Fruit fly (Drosophila melanogaster) whole organism, prepupa: ENCODE results near the gene CG34238.

ENCODE experiments used
- Blimp-1 ChIP-seq: fragments of 200-800 bp; sonication (Bioruptor generic); optimal IDR thresholded peaks from 3 replicates; lab custom pipeline; 2017; ENCODE audit warnings: missing biosample characterization, missing genetic modification characterization, mild to moderate bottlenecking, moderate library complexity, missing genetic modification reagents
- CG10631 ChIP-seq: fragments of 200-800 bp; sonication (Bioruptor generic); optimal IDR thresholded peaks from 2 replicates; lab custom pipeline; 2016; ENCODE audit warnings: missing biosample characterization, missing genetic modification characterization
- CG10669 ChIP-seq: fragments of 200-800 bp; sonication (Bioruptor generic); optimal IDR thresholded peaks from 3 replicates; lab custom pipeline; 2018; ENCODE audit warnings: missing biosample characterization, mild to moderate bottlenecking, missing genetic modification characterization, moderate library complexity
- CG11762 ChIP-seq: fragments of 200-800 bp; sonication (Bioruptor generic); optimal IDR thresholded peaks from 3 replicates; lab custom pipeline; 2016; ENCODE audit warnings: missing biosample characterization, missing genetic modification characterization; ENCODE audit not compliant: insufficient read depth
- CG15336 ChIP-seq: fragments of 200-800 bp; sonication (Bioruptor generic); IDR thresholded peaks from 2 replicates; pipeline ENCODE4 v1.3.6; 2022; ENCODE audit warnings: missing biosample characterization, missing genetic modification characterization
- CG1621 ChIP-seq: fragments of 200-800 bp; sonication (Bioruptor generic); optimal IDR thresholded peaks from 3 replicates; lab custom pipeline; 2018; ENCODE audit warnings: missing biosample characterization, mild to moderate bottlenecking, missing genetic modification characterization
- CG3032 ChIP-seq: fragments of 200-800 bp; optimal IDR thresholded peaks from 2 replicates; lab custom pipeline; 2019; ENCODE audit warnings: missing biosample characterization, mild to moderate bottlenecking, missing genetic modification characterization, moderate library complexity
- CG31627 ChIP-seq: fragments of 200-800 bp; sonication (Bioruptor generic); optimal IDR thresholded peaks from 3 replicates; lab custom pipeline; 2016; ENCODE audit warnings: missing biosample characterization, missing genetic modification characterization
- CG32006 ChIP-seq: fragments of 200-800 bp; sonication (Bioruptor generic); optimal IDR thresholded peaks from 3 replicates; lab custom pipeline; 2017; ENCODE audit warnings: missing biosample characterization, mild to moderate bottlenecking, missing genetic modification characterization
- CG34406 ChIP-seq: fragments of 200-800 bp; sonication (Bioruptor generic); optimal IDR thresholded peaks from 3 replicates; lab custom pipeline; 2016; ENCODE audit warnings: missing biosample characterization, missing genetic modification characterization
- CG3919 ChIP-seq: fragments of 200-800 bp; sonication (Bioruptor generic); optimal IDR thresholded peaks from 3 replicates; lab custom pipeline; 2016; ENCODE audit warnings: missing biosample characterization, missing genetic modification characterization
- CG6163 ChIP-seq: fragments of 200-800 bp; sonication (Bioruptor generic); IDR thresholded peaks from 3 replicates; pipeline ENCODE4 v1.3.6; 2022; ENCODE audit warnings: missing biosample characterization, missing genetic modification characterization
- CG6276 ChIP-seq: fragments of 200-800 bp; sonication (Bioruptor generic); optimal IDR thresholded peaks from 2 replicates; lab custom pipeline; 2017; ENCODE audit warnings: missing biosample characterization, mild to moderate bottlenecking, missing genetic modification characterization
- CG6792 ChIP-seq: fragments of 200-800 bp; sonication (Bioruptor generic); optimal IDR thresholded peaks from 3 replicates; lab custom pipeline; 2016; ENCODE audit warnings: missing biosample characterization, missing genetic modification characterization
- CG6808 ChIP-seq: fragments of 200-800 bp; sonication (Bioruptor generic); optimal IDR thresholded peaks from 3 replicates; lab custom pipeline; 2017; ENCODE audit warnings: missing biosample characterization, missing genetic modification characterization, mild to moderate bottlenecking, moderate library complexity, missing genetic modification reagents
- CG6854 ChIP-seq: fragments of 200-800 bp; sonication (Bioruptor generic); optimal IDR thresholded peaks from 2 replicates; lab custom pipeline; 2017; ENCODE audit warnings: missing biosample characterization, mild to moderate bottlenecking, missing genetic modification characterization
- CG7368 ChIP-seq: fragments of 200-800 bp; sonication (Bioruptor generic); optimal IDR thresholded peaks from 3 replicates; lab custom pipeline; 2016; ENCODE audit warnings: missing biosample characterization, missing genetic modification characterization
- CG8119 ChIP-seq: fragments of 200-800 bp; sonication (Bioruptor generic); IDR thresholded peaks from 3 replicates; pipeline ENCODE4 v1.3.6; 2022; ENCODE audit warnings: missing biosample characterization, missing genetic modification characterization
- CG8319 ChIP-seq: fragments of 200-800 bp; sonication (Bioruptor generic); optimal IDR thresholded peaks from 3 replicates; lab custom pipeline; 2016; ENCODE audit warnings: missing biosample characterization, missing genetic modification characterization
- CG8632 ChIP-seq: fragments of 200-800 bp; sonication (Bioruptor generic); optimal IDR thresholded peaks from 3 replicates; lab custom pipeline; 2016; ENCODE audit warnings: missing biosample characterization, missing genetic modification characterization
- CG9139 ChIP-seq: fragments of 200-800 bp; sonication (Bioruptor generic); optimal IDR thresholded peaks from 3 replicates; lab custom pipeline; 2017; ENCODE audit warnings: missing biosample characterization, mild to moderate bottlenecking, missing genetic modification characterization
- Eip75B ChIP-seq: fragments of 200-800 bp; sonication (Bioruptor generic); optimal IDR thresholded peaks from 3 replicates; lab custom pipeline; 2016; ENCODE audit warnings: missing biosample characterization, missing genetic modification characterization
- Eip78C ChIP-seq: fragments of 200-800 bp; sonication (Bioruptor generic); peaks from one replicate; lab custom pipeline; 2016; ENCODE audit warnings: missing biosample characterization, missing genetic modification characterization
- Eip93F ChIP-seq: fragments of 200-800 bp; sonication (Bioruptor generic); optimal IDR thresholded peaks from 2 replicates; lab custom pipeline; 2016; ENCODE audit warnings: missing biosample characterization, mild to moderate bottlenecking, missing genetic modification characterization
- Ets21C ChIP-seq: fragments of 200-800 bp; sonication (Bioruptor generic); optimal IDR thresholded peaks from 3 replicates; lab custom pipeline; 2016; ENCODE audit warnings: missing biosample characterization, missing genetic modification characterization
- Ets96B ChIP-seq: fragments of 200-800 bp; optimal IDR thresholded peaks from 2 replicates; lab custom pipeline; 2019; ENCODE audit warnings: missing biosample characterization, mild to moderate bottlenecking, missing genetic modification characterization, moderate library complexity
- Hr39 ChIP-seq: fragments of 200-800 bp; sonication (Bioruptor generic); optimal IDR thresholded peaks from 2 replicates; lab custom pipeline; 2016; ENCODE audit warnings: missing biosample characterization, missing genetic modification characterization
- Hr4 ChIP-seq: fragments of 200-800 bp; sonication (Bioruptor generic); optimal IDR thresholded peaks from 3 replicates; lab custom pipeline; 2016; ENCODE audit warnings: missing biosample characterization, missing genetic modification characterization
- Met ChIP-seq: fragments of 200-800 bp; sonication (Bioruptor generic); optimal IDR thresholded peaks from 3 replicates; lab custom pipeline; 2016; ENCODE audit warnings: missing biosample characterization, missing genetic modification characterization
- OdsH ChIP-seq: fragments of 200-800 bp; sonication (Bioruptor generic); optimal IDR thresholded peaks from 3 replicates; lab custom pipeline; 2016; ENCODE audit warnings: missing biosample characterization, missing genetic modification characterization
- Smox ChIP-seq: fragments of 200-800 bp; sonication (Bioruptor generic); optimal IDR thresholded peaks from 3 replicates; lab custom pipeline; 2016; ENCODE audit warnings: missing biosample characterization, missing genetic modification characterization
- Sox102F ChIP-seq: fragments of 200-800 bp; sonication (Bioruptor generic); optimal IDR thresholded peaks from 2 replicates; lab custom pipeline; 2016; ENCODE audit warnings: missing biosample characterization, mild to moderate bottlenecking, missing genetic modification characterization
- Sox14 ChIP-seq: fragments of 200-800 bp; sonication (Bioruptor generic); optimal IDR thresholded peaks from 3 replicates; lab custom pipeline; 2016; ENCODE audit warnings: missing biosample characterization, missing genetic modification characterization
- achi ChIP-seq: fragments of 200-800 bp; sonication (Bioruptor generic); optimal IDR thresholded peaks from 3 replicates; lab custom pipeline; 2016; ENCODE audit warnings: missing biosample characterization, missing genetic modification characterization
- acj6 ChIP-seq: fragments of 200-800 bp; sonication (Bioruptor generic); optimal IDR thresholded peaks from 3 replicates; lab custom pipeline; 2016; ENCODE audit warnings: missing biosample characterization, missing genetic modification characterization
- cyc ChIP-seq: fragments of 200-800 bp; sonication (Bioruptor generic); optimal IDR thresholded peaks from 3 replicates; lab custom pipeline; 2016; ENCODE audit warnings: missing biosample characterization, missing genetic modification characterization
- dac ChIP-seq: fragments of 200-800 bp; sonication (Bioruptor generic); optimal IDR thresholded peaks from 2 replicates; lab custom pipeline; 2017; ENCODE audit warnings: missing biosample characterization, mild to moderate bottlenecking, missing genetic modification characterization
- dsx ChIP-seq: fragments of 200-800 bp; optimal IDR thresholded peaks from 3 replicates; lab custom pipeline; 2019; ENCODE audit warnings: missing biosample characterization, mild to moderate bottlenecking, missing genetic modification characterization, moderate library complexity; ENCODE audit not compliant: poor library complexity, severe bottlenecking
- eg ChIP-seq: fragments of 200-800 bp; sonication (Bioruptor generic); IDR thresholded peaks from 3 replicates; pipeline ENCODE4 v1.3.6; 2022; ENCODE audit warnings: missing biosample characterization, missing genetic modification characterization
- esn ChIP-seq: fragments of 200-800 bp; sonication (Bioruptor generic); optimal IDR thresholded peaks from 2 replicates; lab custom pipeline; 2016; ENCODE audit warnings: missing biosample characterization, mild to moderate bottlenecking, missing genetic modification characterization, moderate library complexity
- fkh ChIP-seq: fragments of 200-800 bp; sonication (Bioruptor generic); optimal IDR thresholded peaks from 3 replicates; lab custom pipeline; 2017; ENCODE audit warnings: missing biosample characterization, mild to moderate bottlenecking, missing genetic modification characterization, moderate library complexity
- lz ChIP-seq: fragments of 200-800 bp; sonication (Bioruptor generic); optimal IDR thresholded peaks from 3 replicates; lab custom pipeline; 2016; ENCODE audit warnings: missing biosample characterization, missing genetic modification characterization
- net ChIP-seq: fragments of 200-800 bp; sonication (Bioruptor generic); optimal IDR thresholded peaks from 3 replicates; lab custom pipeline; 2016; ENCODE audit warnings: missing biosample characterization, missing genetic modification characterization
- pdm3 ChIP-seq: fragments of 200-800 bp; sonication (Bioruptor generic); optimal IDR thresholded peaks from 3 replicates; lab custom pipeline; 2016; ENCODE audit warnings: missing biosample characterization, missing genetic modification characterization
- salr ChIP-seq, 2 experiments: fragments of 200-800 bp; sonication (Bioruptor generic); optimal IDR thresholded peaks; 3 replicates each; lab custom pipeline; 2016 to 2018; ENCODE audit warnings: missing biosample characterization in 2 of 2, missing genetic modification characterization in 2 of 2, mild to moderate bottlenecking in 1 of 2
- spab ChIP-seq: fragments of 200-800 bp; sonication (Bioruptor generic); optimal IDR thresholded peaks from 2 replicates; lab custom pipeline; 2017; ENCODE audit warnings: missing biosample characterization, mild to moderate bottlenecking, missing genetic modification characterization, missing genetic modification reagents
- ss ChIP-seq, 2 experiments: fragments of 200-800 bp; sonication (Bioruptor generic); optimal IDR thresholded peaks; 2 replicates in 1 of 2; 3 replicates in 1 of 2; lab custom pipeline; 2017 to 2018; ENCODE audit warnings: mild to moderate bottlenecking in 2 of 2, missing biosample characterization in 2 of 2, missing genetic modification characterization in 2 of 2, moderate library complexity in 1 of 2
- svp ChIP-seq: fragments of 200-800 bp; sonication (Bioruptor generic); peaks from one replicate; lab custom pipeline; 2016; ENCODE audit warnings: missing biosample characterization, missing genetic modification characterization
- topi ChIP-seq: fragments of 200-800 bp; sonication (Bioruptor generic); optimal IDR thresholded peaks from 3 replicates; lab custom pipeline; 2016; ENCODE audit warnings: missing biosample characterization, missing genetic modification characterization
- vri ChIP-seq: fragments of 200-800 bp; sonication (Bioruptor generic); optimal IDR thresholded peaks from 3 replicates; lab custom pipeline; 2016; ENCODE audit warnings: missing biosample characterization, mild to moderate bottlenecking, missing genetic modification characterization

The CG34238 gene

DNA sequence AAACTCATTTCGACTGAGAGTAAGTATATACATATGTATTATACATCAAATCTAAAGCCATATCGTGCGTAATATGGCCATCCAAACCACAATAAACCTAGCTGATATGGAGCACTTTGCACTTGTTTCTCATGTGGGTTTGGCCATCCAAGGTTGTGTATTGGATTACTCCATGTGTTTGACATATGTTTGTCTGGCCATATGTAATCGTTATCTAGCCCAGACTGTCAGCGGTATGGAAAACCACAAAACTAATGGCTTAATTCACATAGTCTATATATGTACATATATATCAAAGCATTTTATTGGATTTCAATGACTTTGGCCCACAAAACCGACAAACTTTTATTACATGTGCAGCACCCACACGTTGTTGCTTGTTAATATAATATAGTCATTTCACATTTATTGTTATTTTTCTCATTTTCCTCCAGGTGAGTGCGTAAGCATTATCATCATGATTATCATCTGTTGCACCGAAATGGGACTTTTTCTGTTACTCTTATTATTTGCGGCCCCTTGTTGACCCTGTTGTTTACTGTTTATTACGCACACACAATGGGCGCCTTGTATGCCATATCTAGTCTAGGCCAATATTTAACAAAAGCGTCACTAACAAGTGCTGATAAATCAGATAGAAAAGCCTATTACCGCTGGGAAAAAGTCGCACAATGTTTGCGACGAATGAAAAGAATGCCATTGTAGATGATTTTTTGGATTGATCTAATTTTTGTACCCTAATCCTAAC is 30.3 kb downstream of the CG34238 start:
- TF ChIP-seq CG10631 (GFP tag; lab: Kevin White, UChicago), result peak; percentile 62
- TF ChIP-seq topi, result peak; percentile 31
- TF ChIP-seq CG15336 (GFP tag; lab: Robert Waterston, UW), result no peak
- peak; percentile 8 for TF ChIP-seq CG3032 (tag; lab: Kevin White, UChicago)
- peak; percentile 86 for TF ChIP-seq Eip78C (GFP tag; lab: Kevin White, UChicago)
- TF ChIP-seq achi (GFP tag; lab: Kevin White, UChicago), result peak; percentile 47
- peak; percentile 71 for TF ChIP-seq svp (GFP tag; lab: Kevin White, UChicago)
- TF ChIP-seq Sox102F, result peak; percentile 15
- no peak for TF ChIP-seq Hr39 (GFP tag; lab: Kevin White, UChicago)
- no peak for TF ChIP-seq Ets21C (GFP tag; lab: Kevin White, UChicago)
- peak; percentile 18 for TF ChIP-seq Smox (GFP tag; lab: Kevin White, UChicago)
- no peak for TF ChIP-seq cyc (GFP tag; lab: Kevin White, UChicago)
- TF ChIP-seq spab (GFP tag; lab: Kevin White, UChicago), result peak; percentile 51
- TF ChIP-seq CG34406 (GFP tag; lab: Kevin White, UChicago), result peak; percentile 23
- TF ChIP-seq CG6808, result peak; percentile 35
- TF ChIP-seq CG6792, result peak; percentile 38
- TF ChIP-seq dsx, result no peak
- peak; percentile 44 for TF ChIP-seq esn (GFP tag; lab: Kevin White, UChicago)
- no peak for TF ChIP-seq Hr4 (GFP tag; lab: Kevin White, UChicago)
- no peak for TF ChIP-seq dac (GFP tag; lab: Kevin White, UChicago)
- TF ChIP-seq OdsH (GFP tag; lab: Kevin White, UChicago), result peak; percentile 62
- TF ChIP-seq CG8632 (GFP tag; lab: Kevin White, UChicago), result peak; percentile 56
- TF ChIP-seq Eip75B (GFP tag; lab: Kevin White, UChicago), result peak; percentile 48
- TF ChIP-seq Eip93F (GFP tag; lab: Kevin White, UChicago), result no peak
- peak; percentile 49 for TF ChIP-seq Met
- peak; percentile 50; the same call in 1 of the 3 replicates for TF ChIP-seq eg
- TF ChIP-seq ss (GFP tag; optimal IDR thresholded peaks at IDR 0.05; lab: Kevin White, UChicago), result peak; percentile 29 to 64
- peak; percentile 1 for TF ChIP-seq lz
- no peak for TF ChIP-seq CG31627 (GFP tag; lab: Kevin White, UChicago)
- no peak for TF ChIP-seq CG6854
- TF ChIP-seq acj6 (GFP tag; lab: Kevin White, UChicago), result peak; percentile 53
- TF ChIP-seq CG8319, result no peak
- peak; percentile 49 for TF ChIP-seq net (GFP tag; lab: Kevin White, UChicago)
- TF ChIP-seq fkh (GFP tag; lab: Kevin White, UChicago), result peak; percentile 97
- TF ChIP-seq CG7368 (GFP tag; lab: Kevin White, UChicago), result peak; percentile 53
- peak; percentile 47 for TF ChIP-seq CG9139
- TF ChIP-seq Ets96B, result peak; percentile 16
- TF ChIP-seq CG3919 (GFP tag; lab: Kevin White, UChicago), result peak; percentile 74
- TF ChIP-seq CG8119 (GFP tag; lab: Robert Waterston, UW), result no peak
- TF ChIP-seq Blimp-1 (GFP tag; lab: Kevin White, UChicago), result no peak
- TF ChIP-seq Sox14, result peak; percentile 3
- TF ChIP-seq CG32006, result peak; percentile 7
- peak; percentile 71 for TF ChIP-seq CG6163 (GFP tag; lab: Robert Waterston, UW)
- TF ChIP-seq vri (GFP tag; lab: Kevin White, UChicago), result peak; percentile 11
- peak in 1 of 2 experiments; percentile 26 for TF ChIP-seq salr (GFP tag; optimal IDR thresholded peaks at IDR 0.05; lab: Kevin White, UChicago)
- TF ChIP-seq CG6276 (GFP tag; lab: Kevin White, UChicago), result no peak
- TF ChIP-seq CG11762, result peak; percentile 19
- peak; percentile 48 for TF ChIP-seq pdm3 (GFP tag; lab: Kevin White, UChicago)
- peak; percentile 64 for TF ChIP-seq CG10669 (GFP tag; lab: Kevin White, UChicago)
- TF ChIP-seq CG1621, result peak; percentile 53
